Worm (Caenorhabditis elegans) whole organism, late embryonic: ENCODE data around the gene T22D1.18.
A peak's percentile ranks its signal among the peaks of the same experiment; 100 is the strongest.

Source experiments
- C08G9.2 ChIP-seq: sonication (generic microtip); optimal IDR thresholded peaks from 2 replicates; lab custom pipeline; 2016; ENCODE audit warnings: mild to moderate bottlenecking, missing genetic modification characterization, moderate library complexity, missing compliant biosample characterization
- K09A11.1 ChIP-seq: sonication (generic microtip); optimal IDR thresholded peaks from 2 replicates; lab custom pipeline; 2017; ENCODE audit warnings: antibody characterized with exemption, mild to moderate bottlenecking, missing genetic modification characterization, missing compliant biosample characterization; ENCODE audit not compliant: insufficient read depth
- Y22D7AL.16 ChIP-seq: sonication (generic microtip); optimal IDR thresholded peaks from 2 replicates; lab custom pipeline; 2016; ENCODE audit warnings: missing genetic modification characterization, missing compliant biosample characterization
- ama-1 ChIP-seq: fragments of 150-350 bp; optimal IDR thresholded peaks from 2 replicates; lab custom pipeline; 2014
- ceh-14 ChIP-seq: sonication (generic microtip); optimal IDR thresholded peaks from 2 replicates; lab custom pipeline; 2016; ENCODE audit warnings: missing genotype, missing genetic modification characterization, missing compliant biosample characterization
- ceh-19 ChIP-seq: fragments of 200-800 bp; sonication (Bioruptor generic); optimal IDR thresholded peaks from 2 replicates; lab custom pipeline; 2018; ENCODE audit warnings: mild to moderate bottlenecking, missing genetic modification characterization, missing compliant biosample characterization
- ceh-2 ChIP-seq: sonication (generic microtip); optimal IDR thresholded peaks from 2 replicates; lab custom pipeline; 2016; ENCODE audit warnings: missing genotype, missing genetic modification characterization, missing compliant biosample characterization
- ceh-24 ChIP-seq: sonication (generic microtip); optimal IDR thresholded peaks from 2 replicates; lab custom pipeline; 2016; ENCODE audit warnings: mild to moderate bottlenecking, missing genetic modification characterization, missing compliant biosample characterization
- ceh-30 ChIP-seq: fragments of 150-350 bp; optimal IDR thresholded peaks from 2 replicates; lab custom pipeline; 2014; ENCODE audit warnings: missing biosample characterization, missing genetic modification characterization
- ceh-31 ChIP-seq: sonication (generic microtip); optimal IDR thresholded peaks from 2 replicates; lab custom pipeline; 2016; ENCODE audit warnings: missing genetic modification characterization, missing compliant biosample characterization
- ceh-34 ChIP-seq: sonication (generic microtip); optimal IDR thresholded peaks from 2 replicates; lab custom pipeline; 2016; ENCODE audit warnings: mild to moderate bottlenecking, missing genetic modification characterization, missing compliant biosample characterization
- ceh-45 ChIP-seq: fragments of 200-800 bp; sonication (Bioruptor generic); IDR thresholded peaks from 2 replicates; pipeline ENCODE4 v1.3.6; 2022; ENCODE audit warnings: missing genetic modification reagents, missing genetic modification characterization, missing compliant biosample characterization
- dve-1 ChIP-seq: sonication (generic microtip); optimal IDR thresholded peaks from 2 replicates; lab custom pipeline; 2017; ENCODE audit warnings: antibody characterized with exemption, mild to moderate bottlenecking, missing genetic modification characterization, missing compliant biosample characterization
- ets-4 ChIP-seq: sonication (generic microtip); optimal IDR thresholded peaks from 2 replicates; lab custom pipeline; 2016; ENCODE audit warnings: missing genetic modification characterization, missing compliant biosample characterization
- eyg-1 ChIP-seq: sonication (generic microtip); optimal IDR thresholded peaks from 2 replicates; lab custom pipeline; 2016; ENCODE audit warnings: missing genotype, missing genetic modification characterization, missing compliant biosample characterization
- fkh-10 ChIP-seq: fragments of 150-350 bp; optimal IDR thresholded peaks from 2 replicates; lab custom pipeline; 2014; ENCODE audit warnings: missing biosample characterization, missing genetic modification reagents, missing genetic modification characterization
- fkh-6 ChIP-seq: sonication (generic microtip); optimal IDR thresholded peaks from 2 replicates; lab custom pipeline; 2016; ENCODE audit warnings: missing genetic modification characterization, missing compliant biosample characterization
- gmeb-2 ChIP-seq: sonication (generic microtip); optimal IDR thresholded peaks from 2 replicates; lab custom pipeline; 2016; ENCODE audit warnings: missing genetic modification characterization, inconsistent platforms, missing compliant biosample characterization
- hlh-13 ChIP-seq: fragments of 200-800 bp; sonication (Bioruptor generic); optimal IDR thresholded peaks from 2 replicates; lab custom pipeline; 2018; ENCODE audit warnings: mild to moderate bottlenecking, missing genetic modification characterization, missing compliant biosample characterization
- hlh-15 ChIP-seq: sonication (generic microtip); optimal IDR thresholded peaks from 2 replicates; lab custom pipeline; 2016; ENCODE audit warnings: missing genetic modification characterization, missing compliant biosample characterization
- lim-6 ChIP-seq: sonication (generic microtip); optimal IDR thresholded peaks from 2 replicates; lab custom pipeline; 2016; ENCODE audit warnings: missing genetic modification characterization, missing compliant biosample characterization
- nfya-1 ChIP-seq: sonication (generic microtip); optimal IDR thresholded peaks from 2 replicates; lab custom pipeline; 2017; ENCODE audit warnings: missing genetic modification characterization, mild to moderate bottlenecking, missing compliant biosample characterization, antibody characterized with exemption, moderate library complexity
- odd-2 ChIP-seq: sonication (generic microtip); optimal IDR thresholded peaks from 2 replicates; lab custom pipeline; 2017; ENCODE audit warnings: antibody characterized with exemption, mild to moderate bottlenecking, missing genetic modification characterization, missing compliant biosample characterization
- pat-9 ChIP-seq: fragments of 200-800 bp; sonication (Bioruptor generic); optimal IDR thresholded peaks from 2 replicates; lab custom pipeline; 2018; ENCODE audit warnings: mild to moderate bottlenecking, missing genetic modification characterization, moderate library complexity, missing compliant biosample characterization
- pax-1 ChIP-seq: fragments of 150-350 bp; optimal IDR thresholded peaks from 2 replicates; lab custom pipeline; 2014; ENCODE audit warnings: missing biosample characterization, missing genetic modification characterization
- pha-2 ChIP-seq: sonication (generic microtip); optimal IDR thresholded peaks from 2 replicates; lab custom pipeline; 2017; ENCODE audit warnings: mild to moderate bottlenecking, missing genetic modification characterization, missing compliant biosample characterization
- pha-4 ChIP-seq: fragments of 150-350 bp; optimal IDR thresholded peaks from 2 replicates; lab custom pipeline; 2018; ENCODE audit warnings: missing biosample characterization, missing genetic modification reagents, missing genetic modification characterization
- pqm-1 ChIP-seq: sonication (generic microtip); optimal IDR thresholded peaks from 2 replicates; lab custom pipeline; 2016; ENCODE audit warnings: missing genetic modification characterization, missing compliant biosample characterization
- rnt-1 ChIP-seq: sonication (generic microtip); optimal IDR thresholded peaks from 2 replicates; lab custom pipeline; 2016; ENCODE audit warnings: missing genetic modification characterization, missing compliant biosample characterization
- sox-2 ChIP-seq: fragments of 200-800 bp; sonication (Bioruptor generic); IDR thresholded peaks from 2 replicates; pipeline ENCODE4 v1.3.6; 2022; ENCODE audit warnings: missing genetic modification reagents, missing genetic modification characterization, missing compliant biosample characterization
- sox-4 ChIP-seq: sonication (generic microtip); optimal IDR thresholded peaks from 2 replicates; lab custom pipeline; 2017; ENCODE audit warnings: mild to moderate bottlenecking, missing genetic modification characterization, inconsistent platforms, missing compliant biosample characterization
- syd-9 ChIP-seq: sonication (generic microtip); optimal IDR thresholded peaks from 2 replicates; lab custom pipeline; 2016; ENCODE audit warnings: mild to moderate bottlenecking, missing genetic modification characterization, moderate library complexity, missing compliant biosample characterization
- tbx-2 ChIP-seq: sonication (generic microtip); optimal IDR thresholded peaks from 2 replicates; lab custom pipeline; 2016; ENCODE audit warnings: missing genetic modification characterization, missing compliant biosample characterization
- tbx-7 ChIP-seq: sonication (generic microtip); optimal IDR thresholded peaks from 2 replicates; lab custom pipeline; 2016; ENCODE audit warnings: missing genotype, missing genetic modification characterization, missing compliant biosample characterization
- unc-42 ChIP-seq: sonication (generic microtip); optimal IDR thresholded peaks from 2 replicates; lab custom pipeline; 2016; ENCODE audit warnings: missing genotype, missing genetic modification characterization, missing compliant biosample characterization
- unc-86 ChIP-seq: sonication (generic microtip); optimal IDR thresholded peaks from 2 replicates; lab custom pipeline; 2016; ENCODE audit warnings: missing genetic modification characterization, missing compliant biosample characterization
- ztf-16 ChIP-seq: sonication (generic microtip); optimal IDR thresholded peaks from 2 replicates; lab custom pipeline; 2017; ENCODE audit warnings: missing genetic modification characterization, missing compliant biosample characterization

Gene T22D1.18

ce11 chrIV:6904606-6905005 lies 15.4 kb downstream of the T22D1.18 start:
- no peak for TF ChIP-seq pat-9 (tag; lab: Kevin White, UChicago)
- TF ChIP-seq sox-2 (GFP tag; lab: Robert Waterston, UW): no peak
- no peak for TF ChIP-seq sox-4 (tag; lab: Kevin White, UChicago)
- no peak for TF ChIP-seq hlh-15 (tag; lab: Kevin White, UChicago)
- TF ChIP-seq eyg-1 (tag; lab: Kevin White, UChicago): no peak
- no peak for TF ChIP-seq ceh-24
- no peak for TF ChIP-seq syd-9
- TF ChIP-seq ztf-16 (tag; lab: Kevin White, UChicago): no peak
- no peak for TF ChIP-seq hlh-13 (GFP tag; lab: Kevin White, UChicago)
- no peak for TF ChIP-seq rnt-1 (tag; lab: Kevin White, UChicago)
- no peak for TF ChIP-seq ceh-14 (tag; lab: Kevin White, UChicago)
- TF ChIP-seq tbx-7 (tag; lab: Kevin White, UChicago): no peak

- TF ChIP-seq fkh-6 (tag; lab: Kevin White, UChicago): no peak
- no peak for TF ChIP-seq dve-1 (tag; lab: Kevin White, UChicago)
- no peak for TF ChIP-seq pha-4
- no peak for TF ChIP-seq ceh-31 (tag; lab: Kevin White, UChicago)
- no peak for TF ChIP-seq sox-4 (tag; lab: Kevin White, UChicago)
- TF ChIP-seq ceh-45 (GFP tag; lab: Robert Waterston, UW): no peak
- TF ChIP-seq odd-2 (tag; lab: Kevin White, UChicago): no peak
- TF ChIP-seq tbx-7 (tag; lab: Kevin White, UChicago): no peak
These were observed 16.4 kb downstream of the T22D1.18 start, which contains the start of gene T22D1.5 for ce11 chrIV:6903575-6903974. Gene T22D1.5 (plus strand): TSS chrIV:6903950.

- TF ChIP-seq pha-2 (no peak), pqm-1 (tag; lab: Kevin White, UChicago) (no peak), K09A11.1 (tag; lab: Kevin White, UChicago) (no peak), Y22D7AL.16 (tag; lab: Kevin White, UChicago) (no peak), nfya-1 (peak; percentile 54), ceh-45 (GFP tag; lab: Robert Waterston, UW) (no peak), pax-1 (tag; lab: Kevin White, UChicago) (no peak), ceh-14 (tag; lab: Kevin White, UChicago) (no peak), ceh-19 (GFP tag; lab: Kevin White, UChicago) (no peak), rnt-1 (tag; lab: Kevin White, UChicago) (peak; percentile 40), ceh-30 (tag; lab: Kevin White, UChicago) (no peak), ama-1 (lab: Kevin White, UChicago) (no peak), unc-86 (tag; lab: Kevin White, UChicago) (no peak), ceh-2 (peak; percentile 42), C08G9.2 (tag; lab: Kevin White, UChicago) (peak; percentile 58), ceh-31 (tag; lab: Kevin White, UChicago) (peak; percentile 89), fkh-10 (GFP tag; lab: Kevin White, UChicago) (no peak), ceh-34 (tag; lab: Kevin White, UChicago) (no peak), ets-4 (tag; lab: Kevin White, UChicago) (peak; percentile 62), gmeb-2 (tag; lab: Kevin White, UChicago) (no peak), unc-42 (tag; lab: Kevin White, UChicago) (no peak), lim-6 (tag; lab: Kevin White, UChicago) (peak; percentile 40), hlh-15 (tag; lab: Kevin White, UChicago) (no peak), tbx-2 (tag; lab: Kevin White, UChicago) (peak; percentile 40)
These were observed 32.3 kb downstream of the T22D1.18 start, which contains the start of the genes T05A12.3 and T05A12.4 for ce11 chrIV:6887601-6888099. Gene T05A12.3 (minus strand): TSS chrIV:6887651. Gene T05A12.4 (plus strand): TSS chrIV:6887948.
